Worm (Caenorhabditis elegans) whole organism, midembryonic: ENCODE measurements around the gene fbxb-20.

Experiments
- T22C8.4 ChIP-seq: fragments of 200-800 bp; sonication (Bioruptor generic); IDR thresholded peaks from 2 replicates; pipeline ENCODE4 v1.3.6; 2022; ENCODE audit warnings: missing genetic modification characterization, missing compliant biosample characterization
- klf-2 ChIP-seq: fragments of 200-800 bp; sonication (Bioruptor generic); conservative IDR thresholded peaks from 2 replicates; pipeline ENCODE4 v1.3.6; 2022; ENCODE audit warnings: missing genetic modification reagents, missing genetic modification characterization, missing compliant biosample characterization
- med-1 ChIP-seq: sonication (generic microtip); optimal IDR thresholded peaks from 2 replicates; lab custom pipeline; 2017; ENCODE audit warnings: missing genetic modification characterization, mild to moderate bottlenecking, missing compliant biosample characterization, antibody characterized with exemption, missing genetic modification reagents; ENCODE audit not compliant: insufficient read depth
- ref-1 ChIP-seq: fragments of 200-800 bp; sonication (Bioruptor generic); conservative IDR thresholded peaks from 2 replicates; pipeline ENCODE4 v1.3.6; 2022; ENCODE audit warnings: missing genetic modification reagents, missing genetic modification characterization, missing compliant biosample characterization
- tab-1 ChIP-seq: fragments of 200-800 bp; sonication (Bioruptor generic); IDR thresholded peaks from 2 replicates; pipeline ENCODE4 v1.3.6; 2022; ENCODE audit warnings: missing genetic modification characterization, missing compliant biosample characterization
- ztf-29 ChIP-seq: fragments of 200-800 bp; sonication (Bioruptor generic); IDR thresholded peaks from 2 replicates; pipeline ENCODE4 v1.3.6; 2022; ENCODE audit warnings: missing genetic modification reagents, missing genetic modification characterization, missing compliant biosample characterization

- no peak for TF ChIP-seq ztf-29
- no peak for TF ChIP-seq T22C8.4 (GFP tag; lab: Robert Waterston, UW)
- no peak for TF ChIP-seq med-1 (GFP tag; lab: Kevin White, UChicago)
- TF ChIP-seq klf-2 (GFP tag; lab: Robert Waterston, UW), result no peak
- TF ChIP-seq tab-1 (GFP tag; lab: Robert Waterston, UW), result no peak
- no peak for TF ChIP-seq ref-1 (GFP tag; lab: Robert Waterston, UW)
These were observed 45.5 kb upstream of the fbxb-20 start, which contains the start of gene F58E1.13 for ce11 chrII:1695861-1696260.
